Worm (Caenorhabditis elegans) whole organism, L4/young adult: ENCODE data around the gene dhs-13.

Experiments
- W03F9.2 ChIP-seq: fragments of 150-350 bp; optimal IDR thresholded peaks from 2 replicates; lab custom pipeline; 2014; ENCODE audit warnings: missing biosample characterization, missing genetic modification characterization
- dao-5 ChIP-seq: sonication (generic microtip); optimal IDR thresholded peaks from 2 replicates; lab custom pipeline; 2016; ENCODE audit warnings: missing genotype, missing genetic modification characterization, moderate library complexity, missing compliant biosample characterization
- him-1 ChIP-seq: sonication (generic microtip); optimal IDR thresholded peaks from 2 replicates; lab custom pipeline; 2016; ENCODE audit warnings: missing genotype, missing genetic modification reagents, missing genetic modification characterization, missing compliant biosample characterization

ce11 chrV:1751449-1751848 lies 20.1 kb downstream of the dhs-13 start, which contains the start of gene srh-199:
- TF ChIP-seq him-1 (tag; lab: Kevin White, UChicago) (no peak), W03F9.2 (tag; lab: Kevin White, UChicago) (no peak), dao-5 (tag; lab: Kevin White, UChicago) (no peak)
